Worm (Caenorhabditis elegans): Measurements from ENCODE around the gene cyp-13A12.

Gene cyp-13A12

DNA sequence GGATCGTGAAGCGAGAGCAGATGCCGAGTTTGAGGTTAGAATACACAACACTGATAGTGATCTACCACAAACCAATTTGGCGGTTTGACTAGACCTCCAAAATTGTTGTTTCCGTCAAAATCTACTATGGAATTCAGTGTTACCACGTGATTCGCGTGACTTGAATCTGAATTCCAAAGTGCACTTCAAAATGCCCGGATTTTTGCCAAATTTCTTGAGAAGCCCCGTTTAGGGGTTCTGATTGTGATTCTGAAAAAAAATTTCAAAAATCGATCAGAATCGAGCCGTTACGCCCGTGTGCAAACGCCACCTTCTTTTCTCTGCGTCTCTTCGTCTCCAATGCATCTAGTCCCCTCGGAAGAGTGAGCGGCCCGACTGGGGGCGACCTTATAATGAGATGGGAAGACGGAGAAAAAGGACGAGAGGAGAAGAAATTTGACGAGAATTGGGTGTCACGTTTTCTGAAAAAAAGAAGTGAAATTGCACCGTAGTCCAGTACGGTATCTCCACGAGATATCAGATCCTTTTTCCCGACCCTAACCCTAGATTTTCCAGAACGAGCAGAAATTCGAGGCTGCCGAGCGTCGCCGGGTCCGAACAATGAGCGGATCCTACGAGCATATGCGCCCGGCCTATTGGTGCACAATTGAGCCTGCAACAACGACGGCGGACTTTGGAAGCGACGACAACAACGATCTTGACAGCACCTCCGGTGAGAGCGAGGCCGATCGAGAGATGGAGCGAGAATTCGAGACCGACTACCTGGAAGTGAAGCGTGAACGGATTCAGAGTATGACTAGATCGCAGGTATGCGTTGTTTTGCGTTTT is 47.3 kb downstream of the cyp-13A12 start (continued):
- no peak for TF ChIP-seq unc-39 (tag; optimal IDR thresholded peaks at IDR 0.05)
- TF ChIP-seq dmd-9 (GFP tag; IDR thresholded peaks at IDR 0.05), result 0 out of 2 replicates have a peak, but pooled peaks have one; percentile 55
- TF ChIP-seq R02D3.7 (tag; optimal IDR thresholded peaks at IDR 0.05), result no peak
- no peak for TF ChIP-seq mxl-2 (GFP tag; conservative IDR thresholded peaks at IDR 0.05)
- TF ChIP-seq lin-29 (GFP tag; IDR thresholded peaks at IDR 0.05), result no peak
- peak; percentile 11 for TF ChIP-seq dve-1 (tag; optimal IDR thresholded peaks at IDR 0.05; ENCODE audit: insufficient read depth)
- TF ChIP-seq ceh-62 (tag; optimal IDR thresholded peaks at IDR 0.05), result no peak
- TF ChIP-seq cey-2 (tag; optimal IDR thresholded peaks at IDR 0.05; ENCODE audit: borderline replicate concordance, insufficient read depth), result no peak
- TF ChIP-seq vab-7 (GFP tag; IDR thresholded peaks at IDR 0.05), result no peak
- no peak for TF ChIP-seq tag-97 (GFP tag; IDR thresholded peaks at IDR 0.05)
- TF ChIP-seq mes-2 (tag; optimal IDR thresholded peaks at IDR 0.05; ENCODE audit: poor library complexity, severe bottlenecking), result peak; percentile 30
- TF ChIP-seq ZK546.5 (tag; optimal IDR thresholded peaks at IDR 0.05), result no peak
- no peak for TF ChIP-seq Y75B8A.6 (GFP tag; IDR thresholded peaks at IDR 0.05)
- no peak for TF ChIP-seq Y105C5A.15 (GFP tag; IDR thresholded peaks at IDR 0.05)
- TF ChIP-seq daf-19 (GFP tag; conservative IDR thresholded peaks at IDR 0.05), result no peak
- TF ChIP-seq lin-39 (tag; optimal IDR thresholded peaks at IDR 0.05), result no peak
- no peak for TF ChIP-seq snpc-1.2 (GFP tag; IDR thresholded peaks at IDR 0.05)
- TF ChIP-seq T26A8.4 (GFP tag; IDR thresholded peaks at IDR 0.05), result peak; percentile 49
- no peak for TF ChIP-seq unc-130 (GFP tag; optimal IDR thresholded peaks at IDR 0.05)
- TF ChIP-seq gei-8 (GFP tag; optimal IDR thresholded peaks at IDR 0.05), result no peak
- no peak for TF ChIP-seq nhr-41 (GFP tag; IDR thresholded peaks at IDR 0.05)
- TF ChIP-seq ctbp-1 (GFP tag; IDR thresholded peaks at IDR 0.05), result no peak
- TF ChIP-seq lin-15B (tag; optimal IDR thresholded peaks at IDR 0.05), result no peak
- TF ChIP-seq nhr-6 (tag; optimal IDR thresholded peaks at IDR 0.05), result no peak
- TF ChIP-seq D1046.2 (GFP tag; IDR thresholded peaks at IDR 0.05), result peak; percentile 27; the same call in 1 of the 2 replicates
- TF ChIP-seq madf-5 (GFP tag; IDR thresholded peaks at IDR 0.05), result no peak
- TF ChIP-seq nhr-77 (tag; optimal IDR thresholded peaks at IDR 0.05), result no peak
- TF ChIP-seq ceh-28 (tag; optimal IDR thresholded peaks at IDR 0.05), result no peak
- TF ChIP-seq ceh-82 (tag; optimal IDR thresholded peaks at IDR 0.05), result no peak
- TF ChIP-seq lin-38 (GFP tag; IDR thresholded peaks at IDR 0.05), result no peak
- no peak for TF ChIP-seq snpc-4 (tag; optimal IDR thresholded peaks at IDR 0.05)
- no peak for TF ChIP-seq zag-1 (tag; optimal IDR thresholded peaks at IDR 0.05)
- TF ChIP-seq jun-1 (tag; optimal IDR thresholded peaks at IDR 0.05), result no peak
- no peak for TF ChIP-seq dmd-8 (GFP tag; IDR thresholded peaks at IDR 0.05)
- TF ChIP-seq aly-2 (tag; optimal IDR thresholded peaks at IDR 0.05), result no peak
- TF ChIP-seq php-3 (GFP tag; IDR thresholded peaks at IDR 0.05), result no peak
- TF ChIP-seq zip-11 (GFP tag; IDR thresholded peaks at IDR 0.05), result no peak
- no peak for TF ChIP-seq nhr-28 (tag; optimal IDR thresholded peaks at IDR 0.05)
- no peak for TF ChIP-seq madf-9 (GFP tag; conservative IDR thresholded peaks at IDR 0.05)
- peak; percentile 3 for TF ChIP-seq hlh-11 (tag; optimal IDR thresholded peaks at IDR 0.05)
- no peak for TF ChIP-seq dmd-6 (GFP tag; IDR thresholded peaks at IDR 0.05)
- TF ChIP-seq ztf-11 (tag; optimal IDR thresholded peaks at IDR 0.05), result no peak
- TF ChIP-seq hif-1 (tag; optimal IDR thresholded peaks at IDR 0.05), result no peak
- TF ChIP-seq Y5F2A.4 (GFP tag; optimal IDR thresholded peaks at IDR 0.05), result no peak
- no peak for TF ChIP-seq nhr-76 (tag; optimal IDR thresholded peaks at IDR 0.05)
- TF ChIP-seq spr-3 (GFP tag; optimal IDR thresholded peaks at IDR 0.05), result peak; percentile 26
- no peak for TF ChIP-seq pqm-1 (tag; optimal IDR thresholded peaks at IDR 0.05)
- no peak for TF ChIP-seq lin-1 (GFP tag; IDR thresholded peaks at IDR 0.05)
- TF ChIP-seq lsy-2 (tag; optimal IDR thresholded peaks at IDR 0.05), result peak in 1 of 2 experiments; percentile 40
- TF ChIP-seq ceh-20 (GFP tag; IDR thresholded peaks at IDR 0.05), result no peak

Measured in whole organism, L4 larva.